Worm (Caenorhabditis elegans) whole organism, L1 larva: ENCODE measurements around the gene sds-22.
A peak's percentile ranks its signal among the peaks of the same experiment; 100 is the strongest.

Source experiments
- C04F5.9 ChIP-seq: sonication (generic microtip); optimal IDR thresholded peaks from 2 replicates; lab custom pipeline; 2016; ENCODE audit warnings: missing genetic modification characterization, missing compliant biosample characterization
- alr-1 ChIP-seq: fragments of 200-800 bp; sonication (Bioruptor generic); optimal IDR thresholded peaks from 2 replicates; lab custom pipeline; 2018; ENCODE audit warnings: borderline replicate concordance, mild to moderate bottlenecking, missing genetic modification characterization, missing compliant biosample characterization
- aly-2 ChIP-seq: fragments of 150-350 bp; optimal IDR thresholded peaks from 2 replicates; lab custom pipeline; 2014; ENCODE audit warnings: missing biosample characterization, missing genetic modification characterization
- ama-1 ChIP-seq: fragments of 150-350 bp; optimal IDR thresholded peaks from 2 replicates; lab custom pipeline; 2014
- blmp-1 ChIP-seq: fragments of 150-350 bp; optimal IDR thresholded peaks from 2 replicates; lab custom pipeline; 2014; ENCODE audit warnings: missing biosample characterization, missing genetic modification characterization
- ceh-63 ChIP-seq: fragments of 200-800 bp; sonication (Bioruptor generic); optimal IDR thresholded peaks from 2 replicates; lab custom pipeline; 2018; ENCODE audit warnings: mild to moderate bottlenecking, missing genetic modification characterization, missing compliant biosample characterization
- ceh-8 ChIP-seq: fragments of 200-800 bp; sonication (Bioruptor generic); optimal IDR thresholded peaks from 2 replicates; lab custom pipeline; 2018; ENCODE audit warnings: mild to moderate bottlenecking, missing genetic modification characterization, moderate library complexity, missing compliant biosample characterization
- ceh-82 ChIP-seq, 3 experiments: fragments of 150-350 bp in 1 of 3; sonication (generic microtip) in 2 of 3; optimal IDR thresholded peaks; 2 replicates each; lab custom pipeline; 2014 to 2017; ENCODE audit warnings: missing biosample characterization in 3 of 3, missing genetic modification characterization in 3 of 3
- ceh-88 ChIP-seq: fragments of 200-800 bp; sonication (Bioruptor generic); IDR thresholded peaks from 2 replicates; pipeline ENCODE4 v1.3.6; 2022; ENCODE audit warnings: missing genetic modification characterization, missing compliant biosample characterization
- ceh-90 ChIP-seq: sonication (generic microtip); optimal IDR thresholded peaks from 2 replicates; lab custom pipeline; 2016; ENCODE audit warnings: missing genetic modification characterization, missing compliant biosample characterization
- ces-1 ChIP-seq: fragments of 150-350 bp; optimal IDR thresholded peaks from 2 replicates; lab custom pipeline; 2014; ENCODE audit warnings: missing biosample characterization, missing genetic modification reagents, missing genetic modification characterization
- dsc-1 ChIP-seq: sonication (generic microtip); optimal IDR thresholded peaks from 2 replicates; lab custom pipeline; 2016; ENCODE audit warnings: mild to moderate bottlenecking, missing genetic modification characterization, missing compliant biosample characterization
- efl-1 ChIP-seq, 4 experiments: fragments of 150-350 bp; optimal IDR thresholded peaks in 3 of 4; peaks in 1 of 4; 1 replicate in 1 of 4; 2 replicates in 3 of 4; lab custom pipeline; 2014; ENCODE audit warnings: missing biosample characterization in 2 of 4, missing genetic modification characterization in 2 of 4, missing genetic modification reagents in 2 of 4
- efl-3 ChIP-seq: fragments of 200-800 bp; sonication (Bioruptor generic); optimal IDR thresholded peaks from 2 replicates; lab custom pipeline; 2018; ENCODE audit warnings: mild to moderate bottlenecking, missing genetic modification characterization, missing compliant biosample characterization
- elt-2 ChIP-seq: sonication (generic microtip); optimal IDR thresholded peaks from 2 replicates; lab custom pipeline; 2016; ENCODE audit warnings: missing genetic modification characterization, mild to moderate bottlenecking, inconsistent platforms, missing compliant biosample characterization, missing genetic modification reagents
- elt-3 ChIP-seq, 6 experiments: fragments of 150-350 bp in 1 of 6; sonication (generic microtip); optimal IDR thresholded peaks; 2 replicates each; lab custom pipeline; 2017 to 2018; ENCODE audit warnings: missing biosample characterization in 6 of 6, missing genetic modification characterization in 6 of 6, inconsistent platforms in 1 of 6
- ets-5 ChIP-seq: fragments of 200-800 bp; sonication (Bioruptor generic); IDR thresholded peaks from 2 replicates; pipeline ENCODE4 v1.3.6; 2022; ENCODE audit warnings: missing genetic modification characterization, missing compliant biosample characterization
- fkh-10 ChIP-seq: sonication (generic microtip); optimal IDR thresholded peaks from 2 replicates; lab custom pipeline; 2017; ENCODE audit warnings: missing biosample characterization, missing genetic modification reagents, missing genetic modification characterization
- fos-1 ChIP-seq: fragments of 150-350 bp; optimal IDR thresholded peaks from 2 replicates; lab custom pipeline; 2014; ENCODE audit warnings: missing biosample characterization, missing genetic modification characterization
- grh-1 ChIP-seq: fragments of 200-800 bp; sonication (Bioruptor generic); IDR thresholded peaks from 2 replicates; pipeline ENCODE4 v1.3.6; 2022; ENCODE audit warnings: missing genetic modification reagents, missing genetic modification characterization, missing compliant biosample characterization
- hpl-2 ChIP-seq: fragments of 150-350 bp; optimal IDR thresholded peaks from 2 replicates; lab custom pipeline; 2014; ENCODE audit warnings: missing biosample characterization, missing genetic modification reagents, missing genetic modification characterization
- irx-1 ChIP-seq: sonication (generic microtip); optimal IDR thresholded peaks from 2 replicates; lab custom pipeline; 2016; ENCODE audit warnings: missing genetic modification characterization, missing compliant biosample characterization
- isw-1 ChIP-seq: fragments of 200-800 bp; sonication (Bioruptor generic); IDR thresholded peaks from 2 replicates; pipeline ENCODE4 v1.3.6; 2022; ENCODE audit warnings: missing genetic modification characterization, missing compliant biosample characterization
- jun-1 ChIP-seq: fragments of 150-350 bp; optimal IDR thresholded peaks from 2 replicates; lab custom pipeline; 2014; ENCODE audit warnings: missing biosample characterization, missing genetic modification reagents, missing genetic modification characterization
- lin-14 ChIP-seq: fragments of 200-800 bp; sonication (Bioruptor generic); optimal IDR thresholded peaks from 2 replicates; lab custom pipeline; 2018; ENCODE audit warnings: mild to moderate bottlenecking, missing genetic modification characterization, moderate library complexity, missing compliant biosample characterization
- lin-39 ChIP-seq: fragments of 150-350 bp; optimal IDR thresholded peaks from 2 replicates; lab custom pipeline; 2014; ENCODE audit warnings: missing biosample characterization, missing genetic modification reagents, missing genetic modification characterization
- lir-3 ChIP-seq: sonication (generic microtip); optimal IDR thresholded peaks from 2 replicates; lab custom pipeline; 2016; ENCODE audit warnings: mild to moderate bottlenecking, missing genetic modification characterization, moderate library complexity, missing compliant biosample characterization; ENCODE audit not compliant: poor library complexity
- mdl-1 ChIP-seq, 2 experiments: fragments of 150-350 bp; optimal IDR thresholded peaks; 2 replicates each; lab custom pipeline; 2014 to 2017; ENCODE audit warnings: missing biosample characterization in 2 of 2, missing genetic modification characterization in 2 of 2, inconsistent platforms in 1 of 2
- mef-2 ChIP-seq: fragments of 150-350 bp; optimal IDR thresholded peaks from 2 replicates; lab custom pipeline; 2014; ENCODE audit warnings: missing biosample characterization, missing genetic modification characterization
- mep-1 ChIP-seq: fragments of 150-350 bp; optimal IDR thresholded peaks from 2 replicates; lab custom pipeline; 2014; ENCODE audit warnings: missing biosample characterization, missing genetic modification characterization
- nhr-11 ChIP-seq: fragments of 150-350 bp; optimal IDR thresholded peaks from 2 replicates; lab custom pipeline; 2014; ENCODE audit warnings: missing biosample characterization, missing genetic modification characterization
- nhr-12 ChIP-seq: sonication (generic microtip); optimal IDR thresholded peaks from 2 replicates; lab custom pipeline; 2017; ENCODE audit warnings: missing biosample characterization, missing genetic modification characterization
- nhr-20 ChIP-seq: sonication (generic microtip); optimal IDR thresholded peaks from 2 replicates; lab custom pipeline; 2016; ENCODE audit warnings: mild to moderate bottlenecking, missing genetic modification characterization, missing compliant biosample characterization
- nhr-28 ChIP-seq: fragments of 150-350 bp; optimal IDR thresholded peaks from 2 replicates; lab custom pipeline; 2014; ENCODE audit warnings: missing biosample characterization, missing genetic modification characterization
- nhr-47 ChIP-seq: sonication (generic microtip); optimal IDR thresholded peaks from 2 replicates; lab custom pipeline; 2016; ENCODE audit warnings: mild to moderate bottlenecking, missing genetic modification characterization, moderate library complexity, missing compliant biosample characterization
- nhr-71 ChIP-seq: sonication (generic microtip); optimal IDR thresholded peaks from 2 replicates; lab custom pipeline; 2016; ENCODE audit warnings: mild to moderate bottlenecking, missing genetic modification characterization, moderate library complexity, missing compliant biosample characterization
- nhr-76 ChIP-seq: sonication (generic microtip); optimal IDR thresholded peaks from 2 replicates; lab custom pipeline; 2017; ENCODE audit warnings: missing biosample characterization, missing genetic modification characterization
- nhr-84 ChIP-seq: sonication (generic microtip); optimal IDR thresholded peaks from 2 replicates; lab custom pipeline; 2017; ENCODE audit warnings: missing biosample characterization, missing genetic modification characterization
- nhr-85 ChIP-seq: sonication (generic microtip); peaks from one replicate; lab custom pipeline; 2016; ENCODE audit warnings: missing genetic modification characterization, inconsistent platforms, missing compliant biosample characterization
- pax-3 ChIP-seq: fragments of 200-800 bp; sonication (Bioruptor generic); optimal IDR thresholded peaks from 2 replicates; lab custom pipeline; 2018; ENCODE audit warnings: mild to moderate bottlenecking, missing genetic modification characterization, moderate library complexity, missing compliant biosample characterization
- rnt-1 ChIP-seq: sonication (generic microtip); optimal IDR thresholded peaks from 2 replicates; lab custom pipeline; 2016; ENCODE audit warnings: mild to moderate bottlenecking, missing genetic modification characterization, moderate library complexity, missing compliant biosample characterization
- skn-1 ChIP-seq: fragments of 150-350 bp; optimal IDR thresholded peaks from 2 replicates; lab custom pipeline; 2014; ENCODE audit warnings: missing biosample characterization, missing genetic modification characterization
- snpc-4 ChIP-seq: fragments of 150-350 bp; optimal IDR thresholded peaks from 2 replicates; lab custom pipeline; 2014; ENCODE audit warnings: missing biosample characterization, missing genetic modification characterization
- sup-37 ChIP-seq: fragments of 200-800 bp; sonication (Bioruptor generic); optimal IDR thresholded peaks from 2 replicates; lab custom pipeline; 2018; ENCODE audit warnings: mild to moderate bottlenecking, missing genetic modification characterization, missing compliant biosample characterization
- swsn-7 ChIP-seq: sonication (generic microtip); optimal IDR thresholded peaks from 2 replicates; lab custom pipeline; 2016; ENCODE audit warnings: missing genetic modification characterization, missing compliant biosample characterization
- unc-130 ChIP-seq: fragments of 150-350 bp; optimal IDR thresholded peaks from 2 replicates; lab custom pipeline; 2017; ENCODE audit warnings: missing biosample characterization, missing genetic modification characterization, inconsistent platforms
- unc-30 ChIP-seq: sonication (generic microtip); optimal IDR thresholded peaks from 2 replicates; lab custom pipeline; 2017; ENCODE audit warnings: missing biosample characterization, missing genetic modification characterization
- unc-62 ChIP-seq: fragments of 150-350 bp; optimal IDR thresholded peaks from 2 replicates; lab custom pipeline; 2014; ENCODE audit warnings: missing biosample characterization, missing genetic modification reagents, missing genetic modification characterization
- unc-98 ChIP-seq: fragments of 200-800 bp; sonication (Bioruptor generic); IDR thresholded peaks from 2 replicates; pipeline ENCODE4 v1.3.6; 2022; ENCODE audit warnings: missing genetic modification characterization, missing compliant biosample characterization
- vab-15 ChIP-seq: sonication (generic microtip); optimal IDR thresholded peaks from 2 replicates; lab custom pipeline; 2017; ENCODE audit warnings: missing genotype, mild to moderate bottlenecking, missing genetic modification characterization, missing compliant biosample characterization
- xbp-1 ChIP-seq: sonication (generic microtip); optimal IDR thresholded peaks from 2 replicates; lab custom pipeline; 2016; ENCODE audit warnings: missing genetic modification characterization, missing compliant biosample characterization
- zag-1 ChIP-seq: fragments of 150-350 bp; optimal IDR thresholded peaks from 2 replicates; lab custom pipeline; 2014; ENCODE audit warnings: missing biosample characterization, missing genetic modification characterization
- ztf-11 ChIP-seq, 2 experiments: sonication (generic microtip); optimal IDR thresholded peaks; 2 replicates each; lab custom pipeline; 2016 to 2017; ENCODE audit warnings: missing genetic modification characterization in 2 of 2, missing biosample characterization in 1 of 2, missing compliant biosample characterization in 1 of 2
- ztf-4 ChIP-seq: fragments of 150-350 bp; optimal IDR thresholded peaks from 2 replicates; lab custom pipeline; 2014; ENCODE audit warnings: missing biosample characterization, missing genetic modification characterization

Gene sds-22

DNA sequence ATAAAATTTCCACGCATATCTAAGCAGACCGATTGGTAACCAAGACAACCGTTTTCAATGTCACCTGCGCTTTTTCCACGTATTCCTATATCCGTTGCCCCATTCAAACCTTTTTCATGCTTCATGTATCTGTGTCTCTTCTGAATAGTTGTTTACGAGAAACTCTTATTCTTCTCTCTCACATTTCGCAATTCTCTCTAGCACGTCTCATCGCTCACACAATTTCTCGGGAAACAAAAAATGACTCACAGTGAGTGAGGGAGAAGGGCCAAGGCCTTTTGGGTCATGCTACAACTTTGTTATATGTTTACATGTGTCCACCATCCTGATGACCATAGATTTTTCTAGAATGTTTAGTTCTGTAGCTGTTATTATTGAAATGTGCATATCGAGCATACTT lies 29.1 kb downstream of the sds-22 start (continued):
- TF ChIP-seq vab-15 (tag; lab: Kevin White, UChicago): no peak
- no peak for TF ChIP-seq ceh-63 (GFP tag; lab: Kevin White, UChicago)
- TF ChIP-seq ets-5 (GFP tag; lab: Robert Waterston, UW): no peak
- TF ChIP-seq zag-1: no peak
- no peak for TF ChIP-seq aly-2 (tag; lab: Kevin White, UChicago)
- peak; percentile 82 for TF ChIP-seq mep-1 (tag; lab: Kevin White, UChicago)
- TF ChIP-seq lin-14: peak; percentile 86
- peak; percentile 70 for TF ChIP-seq skn-1
- TF ChIP-seq isw-1: no peak
- peak; percentile 67 for TF ChIP-seq fos-1 (tag; lab: Kevin White, UChicago)
- no peak for TF ChIP-seq unc-98
- peak; percentile 70 for TF ChIP-seq nhr-47 (tag; lab: Kevin White, UChicago)
- no peak for TF ChIP-seq sup-37
- TF ChIP-seq ztf-11 (tag; optimal IDR thresholded peaks at IDR 0.05; lab: Kevin White, UChicago): no peak
- no peak for TF ChIP-seq hpl-2 (GFP tag; lab: Kevin White, UChicago)
- TF ChIP-seq unc-130 (tag; lab: Kevin White, UChicago): no peak
- TF ChIP-seq irx-1 (tag; lab: Kevin White, UChicago): no peak
- peak; percentile 46 for TF ChIP-seq ztf-4 (tag; lab: Kevin White, UChicago)
- TF ChIP-seq rnt-1 (tag; lab: Kevin White, UChicago): peak; percentile 33
- TF ChIP-seq unc-62 (GFP tag; lab: Kevin White, UChicago): no peak
- peak; percentile 14 to 37 for TF ChIP-seq efl-1 (optimal IDR thresholded peaks at IDR 0.05; lab: Kevin White, UChicago)
- no peak for TF ChIP-seq efl-1 (GFP tag; optimal IDR thresholded peaks at IDR 0.05 in 1 of 2; lab: Kevin White, UChicago)
- no peak for TF ChIP-seq ces-1 (GFP tag; lab: Kevin White, UChicago)
- TF ChIP-seq nhr-28 (tag; lab: Kevin White, UChicago): no peak
- TF ChIP-seq nhr-76 (tag; lab: Kevin White, UChicago): no peak
- TF ChIP-seq ceh-82 (tag; optimal IDR thresholded peaks at IDR 0.05; lab: Kevin White, UChicago): peak in 2 of 3 experiments; percentile 9 to 63
- TF ChIP-seq blmp-1 (tag; lab: Kevin White, UChicago): peak; percentile 22
- TF ChIP-seq xbp-1 (tag; lab: Kevin White, UChicago): peak; percentile 31
- peak; percentile 83 for TF ChIP-seq nhr-71 (tag; lab: Kevin White, UChicago)
- no peak for TF ChIP-seq C04F5.9
- TF ChIP-seq alr-1 (tag; lab: Kevin White, UChicago): no peak
- TF ChIP-seq lin-39 (tag; lab: Kevin White, UChicago): no peak
- TF ChIP-seq pax-3 (tag; lab: Kevin White, UChicago): peak; percentile 50
- TF ChIP-seq mdl-1 (tag; optimal IDR thresholded peaks at IDR 0.05; lab: Kevin White, UChicago): no peak
- peak; percentile 16 for TF ChIP-seq dsc-1
- TF ChIP-seq grh-1 (GFP tag; lab: Robert Waterston, UW): no peak
- no peak for TF ChIP-seq nhr-85
- TF ChIP-seq lir-3 (tag; lab: Kevin White, UChicago): no peak
- peak; percentile 42 for TF ChIP-seq nhr-11 (tag; lab: Kevin White, UChicago)
- TF ChIP-seq elt-3 (tag; optimal IDR thresholded peaks at IDR 0.05; lab: Kevin White, UChicago): no peak
- TF ChIP-seq fkh-10: peak; percentile 25
- no peak for TF ChIP-seq efl-3 (GFP tag; lab: Kevin White, UChicago)
- peak; percentile 28 for TF ChIP-seq snpc-4 (tag; lab: Kevin White, UChicago)
- TF ChIP-seq ceh-8 (GFP tag; lab: Kevin White, UChicago): no peak
- peak; percentile 67 for TF ChIP-seq jun-1 (tag; lab: Kevin White, UChicago)
- no peak for TF ChIP-seq ama-1
- TF ChIP-seq swsn-7 (tag; lab: Kevin White, UChicago): peak; percentile 37
- TF ChIP-seq elt-2 (tag; lab: Kevin White, UChicago): no peak
- TF ChIP-seq ceh-90 (tag; lab: Kevin White, UChicago): no peak
- TF ChIP-seq nhr-12: no peak
- no peak for TF ChIP-seq ceh-88 (GFP tag; lab: Robert Waterston, UW)
- TF ChIP-seq unc-30 (tag; lab: Kevin White, UChicago): no peak
- TF ChIP-seq mef-2: no peak
- TF ChIP-seq nhr-84 (tag; lab: Kevin White, UChicago): no peak
- peak; percentile 54 for TF ChIP-seq nhr-20
